Worm (Caenorhabditis elegans): ENCODE data around the gene nhr-41.

Gene nhr-41

ce11 chrIV:1359125-1359524 is 26.9 kb upstream of the nhr-41 start, which contains the start of gene col-105:
col-105 (minus strand) TSS chrIV:1359225.
- TF ChIP-seq mef-2 (tag; optimal IDR thresholded peaks at IDR 0.05) (no peak), unc-86 (tag; optimal IDR thresholded peaks at IDR 0.05) (no peak), dsc-1 (tag; optimal IDR thresholded peaks at IDR 0.05) (no peak), zip-4 (GFP tag; optimal IDR thresholded peaks at IDR 0.05) (no peak), fos-1 (tag; optimal IDR thresholded peaks at IDR 0.05) (no peak), hlh-17 (GFP tag; optimal IDR thresholded peaks at IDR 0.05; ENCODE audit: borderline replicate concordance) (no peak), unc-130 (tag; optimal IDR thresholded peaks at IDR 0.05) (no peak), nhr-90 (tag; optimal IDR thresholded peaks at IDR 0.05; ENCODE audit: poor library complexity) (no peak), lin-39 (tag; optimal IDR thresholded peaks at IDR 0.05) (no peak), ces-1 (GFP tag; optimal IDR thresholded peaks at IDR 0.05) (no peak), nhr-76 (tag; optimal IDR thresholded peaks at IDR 0.05) (no peak), C34B4.2 (tag; optimal IDR thresholded peaks at IDR 0.05) (no peak), unc-62 (GFP tag; optimal IDR thresholded peaks at IDR 0.05) (no peak), efl-1 (optimal IDR thresholded peaks at IDR 0.05) (no peak), efl-1 (GFP tag; optimal IDR thresholded peaks at IDR 0.05 in 1 of 2) (no peak), mdl-1 (tag; optimal IDR thresholded peaks at IDR 0.05) (no peak), pqm-1 (tag; optimal IDR thresholded peaks at IDR 0.05) (no peak), nhr-47 (tag; optimal IDR thresholded peaks at IDR 0.05) (no peak), aha-1 (tag; optimal IDR thresholded peaks at IDR 0.05) (no peak), ceh-88 (GFP tag; IDR thresholded peaks at IDR 0.05) (no peak)

DNA sequence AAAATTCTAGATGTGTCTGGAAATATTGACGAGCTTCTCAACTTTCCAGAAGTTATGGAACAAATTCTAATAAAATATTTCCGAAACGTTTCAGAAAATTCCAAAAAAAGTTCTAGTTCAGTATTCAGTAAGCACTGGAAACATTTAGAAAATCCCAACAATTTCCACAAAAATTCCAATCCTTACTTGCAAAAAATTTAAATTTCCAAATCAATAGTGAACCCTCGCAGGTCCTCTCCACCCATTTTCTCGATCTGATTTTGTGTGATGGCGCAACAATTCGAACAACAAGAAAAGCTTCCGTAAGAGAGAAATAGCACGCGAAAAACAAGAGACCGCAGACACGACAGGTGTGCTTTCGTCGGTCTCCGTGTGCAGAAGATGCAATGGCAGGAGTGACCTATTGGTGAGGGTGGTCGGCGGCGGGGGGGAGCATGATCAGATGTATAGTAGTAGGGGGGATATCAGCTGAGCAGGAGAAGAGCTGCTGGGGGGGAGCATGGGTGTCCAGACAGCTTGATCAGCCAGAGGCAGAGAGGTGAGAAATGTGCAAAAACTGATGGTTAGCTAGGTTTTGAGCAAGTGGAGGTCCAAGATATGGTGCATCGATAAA is 24.3 kb upstream of the nhr-41 start:
- TF ChIP-seq nhr-71 (tag; optimal IDR thresholded peaks at IDR 0.05) (peak; percentile 50), pag-3 (tag; optimal IDR thresholded peaks at IDR 0.05; ENCODE audit: borderline replicate concordance, insufficient read depth) (peak; percentile 94), dsc-1 (tag; optimal IDR thresholded peaks at IDR 0.05) (no peak), fkh-10 (GFP tag; optimal IDR thresholded peaks at IDR 0.05) (no peak), rnt-1 (tag; optimal IDR thresholded peaks at IDR 0.05) (peak; percentile 73), jun-1 (tag; optimal IDR thresholded peaks at IDR 0.05) (no peak), nhr-20 (tag; optimal IDR thresholded peaks at IDR 0.05) (peak; percentile 10), efl-1 (optimal IDR thresholded peaks at IDR 0.05) (no peak), efl-1 (GFP tag; optimal IDR thresholded peaks at IDR 0.05 in 1 of 2) (peak in 1 of 2 experiments; percentile 37), unc-130 (tag; optimal IDR thresholded peaks at IDR 0.05) (peak; percentile 12), nhr-19 (GFP tag; conservative IDR thresholded peaks at IDR 0.05) (peak; percentile 32)

- no peak for TF ChIP-seq ztf-4 (tag; optimal IDR thresholded peaks at IDR 0.05)
- TF ChIP-seq elt-3 (tag; optimal IDR thresholded peaks at IDR 0.05) = no peak
- no peak for TF ChIP-seq snu-23 (GFP tag; optimal IDR thresholded peaks at IDR 0.05)
- TF ChIP-seq mdl-1 (tag; optimal IDR thresholded peaks at IDR 0.05) = no peak
- no peak for TF ChIP-seq nhr-28 (tag; optimal IDR thresholded peaks at IDR 0.05)
- no peak for TF ChIP-seq nhr-20 (tag; optimal IDR thresholded peaks at IDR 0.05)
- TF ChIP-seq lir-3 (tag; optimal IDR thresholded peaks at IDR 0.05; ENCODE audit: poor library complexity) = no peak
- no peak for TF ChIP-seq sup-37 (GFP tag; optimal IDR thresholded peaks at IDR 0.05)
- TF ChIP-seq sptf-1 (tag; optimal IDR thresholded peaks at IDR 0.05) = no peak
Measured at ce11 chrIV:1365771-1366170, 20.2 kb upstream of the nhr-41 start.

- no peak for TF ChIP-seq efl-1 (optimal IDR thresholded peaks at IDR 0.05)
- peak in 1 of 2 experiments; percentile 32 for TF ChIP-seq efl-1 (GFP tag; optimal IDR thresholded peaks at IDR 0.05 in 1 of 2)
- TF ChIP-seq pax-3 (tag; optimal IDR thresholded peaks at IDR 0.05) = no peak
Measured at ce11 chrIV:1367041-1367440, 19.0 kb upstream of the nhr-41 start.

Measured in whole organism, L1 larva.